Worm (Caenorhabditis elegans): Measurements from ENCODE around the gene pigs-1.
A peak's percentile ranks its signal among the peaks of the same experiment; 100 is the strongest.

pigs-1 gene

DNA sequence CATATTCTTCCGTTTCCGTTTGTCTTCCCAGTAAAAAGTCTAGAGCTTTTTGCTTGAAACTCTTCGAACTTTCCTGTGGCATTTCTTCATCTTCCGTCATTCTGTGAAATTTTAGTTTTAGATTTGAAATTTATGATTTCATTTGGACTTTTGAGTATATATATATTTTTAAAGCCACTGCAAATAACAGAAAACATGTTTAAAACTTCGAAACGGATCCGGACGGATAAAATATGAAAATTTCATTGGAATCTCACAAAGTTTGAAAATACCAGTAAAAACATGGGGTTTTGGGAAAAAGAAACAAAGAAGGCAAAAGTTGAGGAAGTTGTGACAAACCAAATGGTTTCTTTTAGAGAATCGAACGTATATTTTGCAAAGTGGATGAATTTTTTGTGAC, at the start of gene pigs-1:
Gene pigs-1, minus strand, starts transcription at position 101 of the 400 bp plus-strand sequence.
- TF ChIP-seq flt-1 (GFP tag; IDR thresholded peaks at IDR 0.05) = no peak
- TF ChIP-seq klf-2 (GFP tag; conservative IDR thresholded peaks at IDR 0.05) = no peak
- no peak for TF ChIP-seq ztf-23 (GFP tag; IDR thresholded peaks at IDR 0.05)
- no peak for TF ChIP-seq ztf-29 (GFP tag; IDR thresholded peaks at IDR 0.05)
- TF ChIP-seq cog-1 (tag; optimal IDR thresholded peaks at IDR 0.05) = no peak
- no peak for TF ChIP-seq tab-1 (GFP tag; IDR thresholded peaks at IDR 0.05)
- TF ChIP-seq med-1 (GFP tag; optimal IDR thresholded peaks at IDR 0.05; ENCODE audit: insufficient read depth) = no peak
- TF ChIP-seq T22C8.4 (GFP tag; IDR thresholded peaks at IDR 0.05) = no peak
- no peak for TF ChIP-seq ref-1 (GFP tag; conservative IDR thresholded peaks at IDR 0.05)

DNA sequence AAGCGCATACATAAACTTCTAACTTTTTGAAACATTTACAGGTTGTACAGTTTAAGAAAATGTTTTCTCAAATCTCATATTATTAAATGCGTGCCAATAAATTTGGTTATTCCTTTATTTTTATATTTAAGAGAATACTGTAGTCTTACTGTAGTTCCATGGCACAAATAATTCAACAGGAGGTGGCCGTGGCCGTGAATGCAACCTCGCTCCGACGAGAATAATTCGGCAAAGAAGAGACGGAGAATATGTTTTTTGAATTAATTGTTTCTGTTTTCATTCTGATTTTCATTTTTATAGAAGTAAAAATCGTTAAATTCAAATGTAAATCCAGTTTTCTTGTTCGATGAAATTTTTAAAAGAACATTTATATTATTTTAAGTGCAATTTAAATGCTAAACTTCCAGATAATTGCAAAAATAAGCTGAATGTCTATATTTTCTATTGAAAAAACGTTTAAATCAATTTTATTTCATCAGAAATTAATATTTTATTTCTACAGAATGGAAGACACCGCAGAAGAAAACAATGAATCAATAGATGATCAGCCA, 48.6 kb upstream of the pigs-1 start, which contains the start of gene gon-4:
Gene gon-4, plus strand, starts transcription at position 501 of the 551 bp plus-strand sequence.
- no peak for TF ChIP-seq ztf-23 (GFP tag; IDR thresholded peaks at IDR 0.05)
- no peak for TF ChIP-seq ztf-29 (GFP tag; IDR thresholded peaks at IDR 0.05)
- no peak for TF ChIP-seq med-1 (GFP tag; optimal IDR thresholded peaks at IDR 0.05; ENCODE audit: insufficient read depth)
- TF ChIP-seq tab-1 (GFP tag; IDR thresholded peaks at IDR 0.05) = no peak

ce11 chrIV:10194345-10194744, 45.5 kb upstream of the pigs-1 start, which contains the start of gene ptrg-1:
Gene ptrg-1, minus strand, starts transcription at chrIV:10194445.
- TF ChIP-seq klf-2 (GFP tag; conservative IDR thresholded peaks at IDR 0.05) = no peak
- no peak for TF ChIP-seq tab-1 (GFP tag; IDR thresholded peaks at IDR 0.05)
- TF ChIP-seq flt-1 (GFP tag; IDR thresholded peaks at IDR 0.05) = no peak
- no peak for TF ChIP-seq ztf-29 (GFP tag; IDR thresholded peaks at IDR 0.05)
- no peak for TF ChIP-seq T22C8.4 (GFP tag; IDR thresholded peaks at IDR 0.05)
- TF ChIP-seq cog-1 (tag; optimal IDR thresholded peaks at IDR 0.05) = no peak
- no peak for TF ChIP-seq med-1 (GFP tag; optimal IDR thresholded peaks at IDR 0.05; ENCODE audit: insufficient read depth)
- no peak for TF ChIP-seq ztf-23 (GFP tag; IDR thresholded peaks at IDR 0.05)
- TF ChIP-seq ref-1 (GFP tag; conservative IDR thresholded peaks at IDR 0.05) = no peak

DNA sequence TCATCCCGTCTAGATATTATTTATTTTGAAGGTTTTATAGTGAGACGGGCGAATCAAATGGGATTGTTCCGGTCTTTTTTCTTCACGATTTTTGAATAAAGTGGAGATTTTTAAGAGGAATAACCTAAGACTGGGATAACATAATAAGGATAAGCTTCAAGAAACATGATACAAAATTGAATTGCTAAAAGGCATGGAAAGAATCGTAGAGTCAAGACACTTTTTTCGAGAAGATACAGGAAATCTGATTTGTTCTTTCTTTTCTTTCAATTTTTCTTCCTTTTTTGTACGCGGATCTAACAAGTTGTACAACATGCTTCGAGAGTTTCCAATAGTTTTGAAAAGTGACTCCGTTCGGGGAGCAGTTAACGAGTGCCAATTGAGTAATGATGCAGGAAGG, 42.7 kb upstream of the pigs-1 start:
- no peak for TF ChIP-seq ztf-23 (GFP tag; IDR thresholded peaks at IDR 0.05)
- TF ChIP-seq ztf-29 (GFP tag; IDR thresholded peaks at IDR 0.05) = no peak

- no peak for TF ChIP-seq cog-1 (tag; optimal IDR thresholded peaks at IDR 0.05)
- TF ChIP-seq flt-1 (GFP tag; IDR thresholded peaks at IDR 0.05) = 0 out of 2 replicates have a peak, but pooled peaks have one; percentile 22
Observed at ce11 chrIV:10190586-10190985, 41.7 kb upstream of the pigs-1 start.

- TF ChIP-seq med-1 (GFP tag; optimal IDR thresholded peaks at IDR 0.05; ENCODE audit: insufficient read depth) (no peak), T22C8.4 (GFP tag; IDR thresholded peaks at IDR 0.05) (no peak), klf-2 (GFP tag; conservative IDR thresholded peaks at IDR 0.05) (no peak), ztf-29 (GFP tag; IDR thresholded peaks at IDR 0.05) (no peak), cog-1 (tag; optimal IDR thresholded peaks at IDR 0.05) (no peak)
Observed at ce11 chrIV:10188505-10188904, 39.7 kb upstream of the pigs-1 start.

DNA sequence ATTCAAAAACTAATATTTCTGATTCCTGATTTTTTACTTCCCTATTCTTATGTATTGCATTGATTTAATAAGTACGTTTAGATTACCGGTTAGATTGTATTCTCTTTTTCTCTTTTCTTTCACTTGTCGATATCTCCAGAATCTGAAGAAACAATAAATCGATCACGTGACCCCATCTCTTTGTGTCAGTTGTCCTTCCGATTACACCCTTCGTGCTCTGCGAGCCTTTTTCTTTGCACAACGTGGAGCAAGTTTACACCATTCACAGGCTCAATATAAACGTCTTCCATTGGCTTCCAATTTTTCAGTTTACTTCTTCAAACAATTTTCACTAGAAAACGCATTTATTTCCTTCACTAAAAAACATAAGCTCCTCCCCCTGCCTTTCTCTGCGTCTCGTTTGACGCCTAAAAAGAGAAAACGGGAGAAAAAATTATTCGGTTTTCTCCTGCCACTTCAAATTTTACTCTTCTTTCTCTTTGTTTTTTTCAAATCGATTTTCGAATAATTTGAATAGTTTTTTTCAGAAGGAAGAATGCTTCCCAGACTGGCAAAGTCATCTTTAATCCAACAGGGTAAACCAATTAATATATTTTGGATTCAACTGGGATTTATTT, 31.4 kb upstream of the pigs-1 start, which contains the start of gene gta-1:
Gene gta-1, plus strand, starts transcription at position 528 of the 617 bp plus-strand sequence.
- TF ChIP-seq cog-1 (tag; optimal IDR thresholded peaks at IDR 0.05) = no peak
- no peak for TF ChIP-seq flt-1 (GFP tag; IDR thresholded peaks at IDR 0.05)
- no peak for TF ChIP-seq ztf-29 (GFP tag; IDR thresholded peaks at IDR 0.05)
- TF ChIP-seq ref-1 (GFP tag; conservative IDR thresholded peaks at IDR 0.05) = no peak
- TF ChIP-seq klf-2 (GFP tag; conservative IDR thresholded peaks at IDR 0.05) = no peak
- TF ChIP-seq med-1 (GFP tag; optimal IDR thresholded peaks at IDR 0.05; ENCODE audit: insufficient read depth) = no peak
- no peak for TF ChIP-seq T22C8.4 (GFP tag; IDR thresholded peaks at IDR 0.05)
- no peak for TF ChIP-seq ztf-23 (GFP tag; IDR thresholded peaks at IDR 0.05)
- TF ChIP-seq tab-1 (GFP tag; IDR thresholded peaks at IDR 0.05) = no peak

DNA sequence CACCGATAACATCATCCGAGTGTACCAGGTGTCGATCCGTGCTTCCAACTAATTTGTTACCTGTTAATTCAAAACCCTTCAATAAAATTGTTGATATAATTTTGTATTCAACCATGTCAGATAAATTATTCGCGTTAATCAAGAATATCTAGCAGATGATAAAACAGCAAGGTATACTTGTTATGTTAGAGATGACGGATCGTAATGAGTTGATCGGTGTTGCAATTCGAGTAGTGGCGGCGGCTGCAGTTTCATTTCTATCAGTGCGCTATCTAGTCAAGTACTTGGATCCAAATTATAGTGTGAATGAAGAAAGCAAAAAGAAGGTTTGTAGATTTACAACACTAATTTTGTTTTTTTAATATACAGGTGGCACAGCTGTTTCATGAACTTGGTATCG, 28.9 kb upstream of the pigs-1 start, which contains the start of gene mspn-1:
Gene mspn-1, plus strand, starts transcription at position 190 of the 400 bp plus-strand sequence.
- no peak for TF ChIP-seq cog-1 (tag; optimal IDR thresholded peaks at IDR 0.05)
- no peak for TF ChIP-seq med-1 (GFP tag; optimal IDR thresholded peaks at IDR 0.05; ENCODE audit: insufficient read depth)
- TF ChIP-seq klf-2 (GFP tag; conservative IDR thresholded peaks at IDR 0.05) = no peak
- no peak for TF ChIP-seq flt-1 (GFP tag; IDR thresholded peaks at IDR 0.05)
- TF ChIP-seq ztf-23 (GFP tag; IDR thresholded peaks at IDR 0.05) = no peak

DNA sequence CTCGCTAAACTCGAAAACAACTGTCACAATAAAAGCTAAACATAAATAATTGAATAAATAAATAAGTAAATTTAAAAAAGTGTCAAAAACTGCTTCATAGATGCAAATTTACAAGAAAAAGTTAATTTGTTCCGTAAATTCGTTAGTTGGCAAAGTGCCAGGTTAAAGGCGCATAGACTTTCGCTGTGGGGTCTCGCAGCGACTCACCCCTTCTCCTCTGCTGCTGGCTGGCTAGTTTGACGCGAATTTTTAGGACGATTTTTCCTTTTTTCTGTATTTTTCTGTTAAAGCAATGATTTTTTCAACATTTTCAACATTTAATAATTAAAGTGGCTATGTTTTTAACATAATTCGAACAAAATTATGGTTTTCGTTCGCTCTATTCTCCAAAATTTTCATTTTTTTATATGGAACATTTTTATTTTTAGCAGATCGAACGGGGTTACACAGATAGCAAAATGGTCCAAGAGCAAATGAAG, 27.5 kb upstream of the pigs-1 start, which contains the start of gene rack-1:
Gene rack-1, plus strand, starts transcription at position 429 of the 479 bp plus-strand sequence.
- TF ChIP-seq flt-1 (GFP tag; IDR thresholded peaks at IDR 0.05) (no peak), T22C8.4 (GFP tag; IDR thresholded peaks at IDR 0.05) (no peak), ztf-29 (GFP tag; IDR thresholded peaks at IDR 0.05) (no peak), cog-1 (tag; optimal IDR thresholded peaks at IDR 0.05) (no peak), tab-1 (GFP tag; IDR thresholded peaks at IDR 0.05) (no peak), ztf-23 (GFP tag; IDR thresholded peaks at IDR 0.05) (no peak), klf-2 (GFP tag; conservative IDR thresholded peaks at IDR 0.05) (no peak), med-1 (GFP tag; optimal IDR thresholded peaks at IDR 0.05; ENCODE audit: insufficient read depth) (no peak), ref-1 (GFP tag; conservative IDR thresholded peaks at IDR 0.05) (no peak)

All from whole organism, midembryonic.